Worm (Caenorhabditis elegans): Measurements from ENCODE around the gene fbxa-89.

fbxa-89 gene

ce11 chrIII:12226089-12226682 is 9.8 kb upstream of the fbxa-89 start, which contains the start of the genes Y75B8A.18 and Y75B8A.19 (continued):
- peak; percentile 47 for TF ChIP-seq nhr-20 (tag; optimal IDR thresholded peaks at IDR 0.05)
- TF ChIP-seq lsy-2 (tag; optimal IDR thresholded peaks at IDR 0.05) = peak; percentile 69 to 81
- no peak for TF ChIP-seq nhr-85 (tag)
- TF ChIP-seq ceh-82 (tag; optimal IDR thresholded peaks at IDR 0.05) = peak in 2 of 3 experiments; percentile 39 to 78
- TF ChIP-seq egl-13 (tag; optimal IDR thresholded peaks at IDR 0.05) = peak; percentile 38
- TF ChIP-seq swsn-7 (tag; optimal IDR thresholded peaks at IDR 0.05) = peak; percentile 54
- peak; percentile 68 for TF ChIP-seq snu-23 (GFP tag; optimal IDR thresholded peaks at IDR 0.05)
- peak; percentile 60 for TF ChIP-seq mep-1 (tag; optimal IDR thresholded peaks at IDR 0.05)
- peak; percentile 67 for TF ChIP-seq fkh-8 (tag; optimal IDR thresholded peaks at IDR 0.05)
- TF ChIP-seq lin-15B (tag; optimal IDR thresholded peaks at IDR 0.05) = peak; percentile 59
- TF ChIP-seq sox-4 (tag; optimal IDR thresholded peaks at IDR 0.05) = no peak
- TF ChIP-seq ceh-8 (GFP tag; optimal IDR thresholded peaks at IDR 0.05) = peak; percentile 4
- TF ChIP-seq xbp-1 (tag; optimal IDR thresholded peaks at IDR 0.05) = peak; percentile 69
- peak; percentile 24 for TF ChIP-seq irx-1 (tag; optimal IDR thresholded peaks at IDR 0.05)
- TF ChIP-seq snpc-4 (tag; optimal IDR thresholded peaks at IDR 0.05) = peak; percentile 65
- TF ChIP-seq lin-35 (GFP tag; optimal IDR thresholded peaks at IDR 0.05) = peak; percentile 94 to 97
- no peak for TF ChIP-seq jun-1 (tag; optimal IDR thresholded peaks at IDR 0.05)
- no peak for TF ChIP-seq grh-1 (GFP tag; IDR thresholded peaks at IDR 0.05)
- TF ChIP-seq rnt-1 (tag; optimal IDR thresholded peaks at IDR 0.05) = peak; percentile 75
- TF ChIP-seq dpl-1 (GFP tag; optimal IDR thresholded peaks at IDR 0.05) = peak; percentile 89 to 94 (median 92)
- TF ChIP-seq fos-1 (tag; optimal IDR thresholded peaks at IDR 0.05) = peak; percentile 2
- TF ChIP-seq nhr-47 (tag; optimal IDR thresholded peaks at IDR 0.05) = peak; percentile 82
- no peak for TF ChIP-seq zag-1 (tag; optimal IDR thresholded peaks at IDR 0.05)
- TF ChIP-seq C16A3.4 (tag; optimal IDR thresholded peaks at IDR 0.05) = peak; percentile 71
- peak; percentile 71 for TF ChIP-seq isw-1 (GFP tag; IDR thresholded peaks at IDR 0.05)
- TF ChIP-seq unc-130 (tag; optimal IDR thresholded peaks at IDR 0.05) = peak; percentile 48
- peak; percentile 80 to 95 for TF ChIP-seq efl-1 (optimal IDR thresholded peaks at IDR 0.05)
- TF ChIP-seq efl-1 (GFP tag; optimal IDR thresholded peaks at IDR 0.05 in 1 of 2) = peak; percentile 95 to 99
- no peak for TF ChIP-seq nhr-84 (tag; optimal IDR thresholded peaks at IDR 0.05)
- TF ChIP-seq mef-2 (tag; optimal IDR thresholded peaks at IDR 0.05) = no peak
- TF ChIP-seq fkh-10 (GFP tag; optimal IDR thresholded peaks at IDR 0.05) = peak; percentile 24
- TF ChIP-seq ceh-90 (tag; optimal IDR thresholded peaks at IDR 0.05) = no peak

ce11 chrIII:12227935-12228334 is 8.0 kb upstream of the fbxa-89 start:
- TF ChIP-seq zag-1 (tag; optimal IDR thresholded peaks at IDR 0.05) (no peak), mef-2 (tag; optimal IDR thresholded peaks at IDR 0.05) (no peak), C04F5.9 (tag; optimal IDR thresholded peaks at IDR 0.05) (no peak), nhr-85 (tag) (no peak), ama-1 (optimal IDR thresholded peaks at IDR 0.05) (no peak), nhr-84 (tag; optimal IDR thresholded peaks at IDR 0.05) (no peak), fkh-10 (GFP tag; optimal IDR thresholded peaks at IDR 0.05) (no peak), lin-14 (GFP tag; optimal IDR thresholded peaks at IDR 0.05) (no peak), unc-86 (tag; optimal IDR thresholded peaks at IDR 0.05) (no peak), aly-2 (tag; optimal IDR thresholded peaks at IDR 0.05) (no peak), pqm-1 (tag; optimal IDR thresholded peaks at IDR 0.05) (no peak), nhr-77 (tag; optimal IDR thresholded peaks at IDR 0.05) (no peak), dpl-1 (GFP tag; optimal IDR thresholded peaks at IDR 0.05) (no peak), hlh-17 (GFP tag; optimal IDR thresholded peaks at IDR 0.05; ENCODE audit: borderline replicate concordance) (no peak), mdl-1 (tag; optimal IDR thresholded peaks at IDR 0.05) (no peak)

ce11 chrIII:12230195-12230594 is 5.8 kb upstream of the fbxa-89 start:
- TF ChIP-seq nhr-85 (tag) (peak; percentile 37), alr-1 (tag; optimal IDR thresholded peaks at IDR 0.05; ENCODE audit: borderline replicate concordance) (no peak)

Measured in whole organism, L1 larva.